Fruit fly (Drosophila melanogaster) whole organism, wandering third instar larva: ENCODE measurements around the gene CG7706.

Experiments used
- Abd-B ChIP-seq: fragments of >200 bp; optimal IDR thresholded peaks from 2 replicates; lab custom pipeline; 2017; ENCODE audit warnings: missing biosample characterization, missing genetic modification characterization
- CG9705 ChIP-seq: fragments of 200-800 bp; sonication (Bioruptor generic); optimal IDR thresholded peaks from 2 replicates; lab custom pipeline; 2018; ENCODE audit warnings: missing biosample characterization, mild to moderate bottlenecking, missing genetic modification characterization
- Dif ChIP-seq: fragments of 200-275, 200-300 bp; sonication (Bioruptor generic); optimal IDR thresholded peaks from 2 replicates; lab custom pipeline; 2018; ENCODE audit warnings: missing biosample characterization, missing genetic modification characterization; ENCODE audit not compliant: partially characterized antibody
- GATAd ChIP-seq: sonication (Bioruptor generic); optimal IDR thresholded peaks from 2 replicates; lab custom pipeline; 2016; ENCODE audit warnings: missing biosample characterization, missing genetic modification characterization
- HLH106 ChIP-seq: fragments of 200-800 bp; optimal IDR thresholded peaks from 3 replicates; lab custom pipeline; 2019; ENCODE audit warnings: missing biosample characterization, mild to moderate bottlenecking, missing genetic modification characterization, moderate library complexity
- Hnf4 ChIP-seq: fragments of 200-800 bp; sonication (Bioruptor generic); optimal IDR thresholded peaks from 2 replicates; lab custom pipeline; 2016; ENCODE audit warnings: missing biosample characterization, mild to moderate bottlenecking, missing genetic modification characterization
- Jra ChIP-seq: sonication (Bioruptor generic); optimal IDR thresholded peaks from 2 replicates; lab custom pipeline; 2016; ENCODE audit warnings: missing biosample characterization, missing genetic modification characterization
- Mio ChIP-seq: sonication (Bioruptor generic); optimal IDR thresholded peaks from 2 replicates; lab custom pipeline; 2016; ENCODE audit warnings: missing biosample characterization, missing genetic modification characterization
- N ChIP-seq: fragments of >200 bp; optimal IDR thresholded peaks from 2 replicates; lab custom pipeline; 2018; ENCODE audit warnings: missing biosample characterization, missing external identifiers, missing genetic modification characterization
- OdsH ChIP-seq: fragments of 200-800 bp; sonication (Bioruptor generic); optimal IDR thresholded peaks from 2 replicates; lab custom pipeline; 2016; ENCODE audit warnings: missing biosample characterization, mild to moderate bottlenecking, missing genetic modification characterization
- Sp1 ChIP-seq: fragments of 200-800 bp; sonication (Bioruptor generic); optimal IDR thresholded peaks from 3 replicates; lab custom pipeline; 2019; ENCODE audit warnings: missing biosample characterization, mild to moderate bottlenecking, missing genetic modification characterization, moderate library complexity
- Vsx2 ChIP-seq: fragments of 200-300, 225-300 bp; sonication (Bioruptor generic); optimal IDR thresholded peaks from 2 replicates; lab custom pipeline; 2018; ENCODE audit warnings: missing biosample characterization, missing genetic modification characterization; ENCODE audit not compliant: partially characterized antibody
- br ChIP-seq: fragments of 200-800 bp; sonication (Bioruptor generic); optimal IDR thresholded peaks from 2 replicates; lab custom pipeline; 2016; ENCODE audit warnings: missing biosample characterization, missing genetic modification characterization
- dl ChIP-seq, 2 experiments: fragments of 175-275, 200-275 bp in 1 of 2; fragments of 200-275 bp in 1 of 2; sonication (Bioruptor generic); optimal IDR thresholded peaks; lab custom pipeline; 2018; ENCODE audit warnings: mild to moderate bottlenecking in 2 of 2, missing biosample characterization in 2 of 2, missing genetic modification characterization in 2 of 2, moderate library complexity in 2 of 2; ENCODE audit not compliant: partially characterized antibody in 2 of 2, insufficient read depth in 1 of 2
- dmrt93B ChIP-seq: fragments of 200-800 bp; sonication (Bioruptor generic); optimal IDR thresholded peaks from 2 replicates; lab custom pipeline; 2018; ENCODE audit warnings: missing biosample characterization, mild to moderate bottlenecking, missing genetic modification characterization
- dsf ChIP-seq: sonication (Bioruptor generic); optimal IDR thresholded peaks from 2 replicates; lab custom pipeline; 2016; ENCODE audit warnings: missing biosample characterization, missing genetic modification characterization, borderline replicate concordance
- ey ChIP-seq: fragments of 200-800 bp; sonication (Bioruptor generic); optimal IDR thresholded peaks from 2 replicates; lab custom pipeline; 2016; ENCODE audit warnings: missing biosample characterization, missing genetic modification characterization
- foxo ChIP-seq, 2 experiments: fragments of 200-800 bp; sonication (Bioruptor generic); optimal IDR thresholded peaks; 2 replicates in 1 of 2; 3 replicates in 1 of 2; lab custom pipeline; 2016 to 2017; ENCODE audit warnings: missing biosample characterization in 2 of 2, missing genetic modification characterization in 2 of 2
- fru ChIP-seq: fragments of 200-800 bp; sonication (Bioruptor generic); optimal IDR thresholded peaks from 3 replicates; lab custom pipeline; 2016; ENCODE audit warnings: missing biosample characterization, mild to moderate bottlenecking, missing genetic modification characterization
- h ChIP-seq: fragments of 200-800 bp; sonication (Bioruptor generic); optimal IDR thresholded peaks from 3 replicates; lab custom pipeline; 2016; ENCODE audit warnings: missing biosample characterization, mild to moderate bottlenecking, missing genetic modification characterization
- jim ChIP-seq: fragments of 175-275, 200-325 bp; sonication (Bioruptor generic); optimal IDR thresholded peaks from 2 replicates; lab custom pipeline; 2016; ENCODE audit warnings: missing biosample characterization, mild to moderate bottlenecking, missing genetic modification characterization
- lola ChIP-seq: fragments of >200 bp; optimal IDR thresholded peaks from 2 replicates; lab custom pipeline; 2017; ENCODE audit warnings: missing biosample characterization, missing genetic modification characterization
- pan ChIP-seq: fragments of >200 bp; optimal IDR thresholded peaks from 2 replicates; lab custom pipeline; 2017
- psq ChIP-seq: fragments of 200-800 bp; sonication (Bioruptor generic); optimal IDR thresholded peaks from 3 replicates; lab custom pipeline; 2017; ENCODE audit warnings: missing biosample characterization, mild to moderate bottlenecking, missing genetic modification characterization, moderate library complexity
- rgr ChIP-seq: fragments of 200-800 bp; sonication (Bioruptor generic); optimal IDR thresholded peaks from 3 replicates; lab custom pipeline; 2016; ENCODE audit warnings: missing biosample characterization, mild to moderate bottlenecking, missing genetic modification characterization
- sage ChIP-seq: fragments of 200-800 bp; sonication (Bioruptor generic); optimal IDR thresholded peaks from 2 replicates; lab custom pipeline; 2016; ENCODE audit warnings: missing biosample characterization, mild to moderate bottlenecking, missing genetic modification characterization
- tai ChIP-seq: sonication (Bioruptor generic); optimal IDR thresholded peaks from 2 replicates; lab custom pipeline; 2016; ENCODE audit warnings: missing biosample characterization, missing genetic modification characterization

The CG7706 gene

DNA sequence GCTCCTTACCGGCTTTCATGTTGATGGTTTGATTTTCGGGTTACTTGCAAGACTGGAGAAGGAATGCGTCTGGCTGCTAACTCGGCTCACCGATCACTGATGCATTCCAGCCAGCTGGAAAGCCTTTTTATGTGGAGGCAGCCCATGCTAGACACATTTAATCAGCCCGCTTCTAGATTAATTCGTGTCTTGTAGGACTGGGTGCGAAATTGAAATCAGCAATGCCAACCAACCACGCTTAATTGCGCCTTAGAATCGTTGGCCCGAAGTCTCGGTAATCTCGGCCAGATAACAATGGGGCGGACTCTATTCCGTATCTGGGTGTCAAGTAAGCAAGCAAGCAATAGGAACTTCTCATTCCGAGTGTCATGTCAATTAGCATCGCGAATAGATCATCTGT lies 48.7 kb downstream of the CG7706 start, which contains the start of gene CG7714:
TSS of gene CG7714 (minus strand) at position 101 of the 400 bp plus-strand sequence.
- TF ChIP-seq dsf (GFP tag; lab: Kevin White, UChicago) (no peak), lola (GFP tag; lab: Kevin White, UChicago) (no peak), dmrt93B (GFP tag; lab: Kevin White, UChicago) (no peak), psq (no peak), ey (GFP tag; lab: Kevin White, UChicago) (no peak), dl (GFP tag; optimal IDR thresholded peaks at IDR 0.05; lab: Kevin White, UChicago; ENCODE audit: insufficient read depth in 1 of 2, partially characterized antibody in 2 of 2) (no peak), HLH106 (tag; lab: Kevin White, UChicago) (no peak), Abd-B (no peak), Jra (no peak), tai (GFP tag; lab: Kevin White, UChicago) (no peak), foxo (GFP tag; optimal IDR thresholded peaks at IDR 0.05; lab: Kevin White, UChicago) (no peak)
- TF ChIP-seq, all 38 proteins: peak for 0

DNA sequence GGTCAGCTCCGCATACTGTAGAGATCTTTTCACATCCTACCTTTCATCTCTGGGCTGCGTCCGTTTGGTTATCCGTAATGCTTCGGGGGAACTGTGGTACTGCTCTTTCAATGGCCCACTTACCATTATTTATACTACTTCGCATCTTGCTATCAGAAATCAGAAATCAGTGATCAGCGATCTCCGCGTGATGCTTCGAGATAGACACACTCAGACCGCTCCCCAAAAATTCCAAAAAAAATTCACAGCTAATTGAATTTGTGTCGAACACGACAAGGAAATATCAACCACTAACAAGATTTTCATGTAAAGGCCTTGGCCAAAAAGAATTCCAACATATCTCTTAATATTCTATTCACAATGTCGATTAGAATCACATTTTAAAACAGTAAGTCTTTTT lies 50.8 kb downstream of the CG7706 start, which contains the start of gene CG7715:
TSS of gene CG7715 (minus strand) at position 101 of the 400 bp plus-strand sequence.
- TF ChIP-seq CG9705 (GFP tag; lab: Kevin White, UChicago) = no peak
- no peak for TF ChIP-seq N
- no peak for TF ChIP-seq GATAd
- no peak for TF ChIP-seq Vsx2 (GFP tag; lab: Kevin White, UChicago)
- no peak for TF ChIP-seq dmrt93B (GFP tag; lab: Kevin White, UChicago)
- no peak for TF ChIP-seq Sp1 (GFP tag; lab: Kevin White, UChicago)
- TF ChIP-seq sage (GFP tag; lab: Kevin White, UChicago) = no peak
- TF ChIP-seq dl (GFP tag; optimal IDR thresholded peaks at IDR 0.05; lab: Kevin White, UChicago; ENCODE audit: insufficient read depth in 1 of 2, partially characterized antibody in 2 of 2) = no peak
- TF ChIP-seq Hnf4 (GFP tag; lab: Kevin White, UChicago) = no peak
- TF ChIP-seq pan (lab: Kevin White, UChicago) = no peak
- TF ChIP-seq br (GFP tag; lab: Kevin White, UChicago) = no peak
- no peak for TF ChIP-seq Dif
- TF ChIP-seq OdsH = no peak
- no peak for TF ChIP-seq fru (GFP tag; lab: Kevin White, UChicago)
- no peak for TF ChIP-seq h
- no peak for TF ChIP-seq jim (GFP tag; lab: Kevin White, UChicago)
- no peak for TF ChIP-seq rgr
- TF ChIP-seq Mio (GFP tag; lab: Kevin White, UChicago) = no peak
- TF ChIP-seq lola (GFP tag; lab: Kevin White, UChicago) = no peak
- TF ChIP-seq foxo (GFP tag; optimal IDR thresholded peaks at IDR 0.05; lab: Kevin White, UChicago) = no peak
- TF ChIP-seq, all 38 proteins: peak for 0
